Fruit fly (Drosophila melanogaster): ENCODE measurements around the gene Prosalpha2.

DNA sequence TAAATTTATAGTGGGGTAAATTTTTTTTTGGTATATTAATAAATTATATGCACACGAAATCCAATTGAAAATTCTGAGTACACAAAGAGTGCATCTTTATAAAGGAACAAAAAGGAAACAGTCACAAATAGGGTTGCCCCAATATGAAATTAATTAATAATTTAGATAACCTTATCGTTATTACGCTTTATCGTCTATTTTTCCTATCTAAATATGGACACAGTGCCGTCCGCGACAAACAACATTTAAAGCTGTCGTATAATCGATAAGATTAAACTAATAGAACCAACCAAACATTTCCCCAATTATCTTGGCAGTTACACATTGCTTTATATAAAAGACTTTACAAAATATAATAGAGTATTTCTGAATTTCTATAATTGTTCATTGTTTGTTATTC is 33.1 kb upstream of the Prosalpha2 start:
- TF ChIP-seq rgr (GFP tag; optimal IDR thresholded peaks at IDR 0.05) (no peak), N (GFP tag; optimal IDR thresholded peaks at IDR 0.05) (no peak), psq (GFP tag; optimal IDR thresholded peaks at IDR 0.05) (no peak), jim (GFP tag; optimal IDR thresholded peaks at IDR 0.05) (no peak), Hr78 (GFP tag; optimal IDR thresholded peaks at IDR 0.05) (no peak), pan (optimal IDR thresholded peaks at IDR 0.05) (no peak), br (GFP tag; optimal IDR thresholded peaks at IDR 0.05) (no peak), CrebA (GFP tag; optimal IDR thresholded peaks at IDR 0.05; ENCODE audit: borderline replicate concordance) (peak; percentile 28), sv (GFP tag; optimal IDR thresholded peaks at IDR 0.05) (no peak), fru (GFP tag; optimal IDR thresholded peaks at IDR 0.05) (no peak), OdsH (GFP tag; optimal IDR thresholded peaks at IDR 0.05) (no peak)

All from whole organism, wandering third instar larva.